Fruit fly (Drosophila melanogaster) whole organism, embryonic: ENCODE results near the gene CG17982.

Source experiments
- Atf-2 ChIP-seq: fragments of 200-800 bp; sonication (Bioruptor generic); optimal IDR thresholded peaks from 2 replicates; lab custom pipeline; 2016; ENCODE audit warnings: missing biosample characterization, missing genetic modification characterization
- B-H2 ChIP-seq: fragments of 200-800 bp; sonication (Bioruptor generic); optimal IDR thresholded peaks from 2 replicates; lab custom pipeline; 2018; ENCODE audit warnings: missing biosample characterization, mild to moderate bottlenecking, missing genetic modification characterization
- CG10274 ChIP-seq: fragments of 200-800 bp; sonication (Bioruptor generic); optimal IDR thresholded peaks from 3 replicates; lab custom pipeline; 2017; ENCODE audit warnings: missing biosample characterization, mild to moderate bottlenecking, missing genetic modification characterization
- CG11093 ChIP-seq: fragments of 200-800 bp; sonication (Bioruptor generic); IDR thresholded peaks from 3 replicates; pipeline ENCODE4 v1.3.6; 2022; ENCODE audit warnings: missing biosample characterization, missing genetic modification characterization
- CG11696 ChIP-seq: fragments of 200-800 bp; sonication (Bioruptor generic); IDR thresholded peaks from 2 replicates; pipeline ENCODE4 v1.3.6; 2022; ENCODE audit warnings: missing biosample characterization, missing genetic modification characterization
- CG15011 ChIP-seq: fragments of 200-800 bp; sonication (Bioruptor generic); optimal IDR thresholded peaks from 3 replicates; lab custom pipeline; 2018; ENCODE audit warnings: missing biosample characterization, mild to moderate bottlenecking, missing genetic modification characterization
- CG15073 ChIP-seq: fragments of 200-800 bp; sonication (Bioruptor generic); optimal IDR thresholded peaks from 2 replicates; lab custom pipeline; 2016; ENCODE audit warnings: missing biosample characterization, missing genetic modification characterization
- CG15601 ChIP-seq: fragments of 200-800 bp; sonication (Bioruptor generic); optimal IDR thresholded peaks from 3 replicates; lab custom pipeline; 2019; ENCODE audit warnings: missing biosample characterization, mild to moderate bottlenecking, missing genetic modification characterization, moderate library complexity
- CG17829 ChIP-seq: fragments of 200-800 bp; optimal IDR thresholded peaks from 2 replicates; lab custom pipeline; 2019; ENCODE audit warnings: missing biosample characterization, mild to moderate bottlenecking, missing genetic modification characterization, moderate library complexity
- CG2712 ChIP-seq: fragments of 200-800 bp; optimal IDR thresholded peaks from 3 replicates; lab custom pipeline; 2019; ENCODE audit warnings: missing biosample characterization, mild to moderate bottlenecking, missing genetic modification characterization, moderate library complexity
- CG30431 ChIP-seq: fragments of 200-800 bp; sonication (Bioruptor generic); optimal IDR thresholded peaks from 2 replicates; lab custom pipeline; 2017; ENCODE audit warnings: missing biosample characterization, missing genetic modification characterization
- CG3065 ChIP-seq: fragments of 200-800 bp; sonication (Bioruptor generic); optimal IDR thresholded peaks from 2 replicates; lab custom pipeline; 2016; ENCODE audit warnings: missing biosample characterization, missing genetic modification characterization
- CG31224 ChIP-seq: fragments of 200-800 bp; sonication (Bioruptor generic); IDR thresholded peaks from 2 replicates; pipeline ENCODE4 v1.3.6; 2022; ENCODE audit warnings: missing biosample characterization, missing genetic modification characterization
- CG32767 ChIP-seq: fragments of 200-800 bp; sonication (Bioruptor generic); IDR thresholded peaks from 2 replicates; pipeline ENCODE4 v1.3.6; 2022; ENCODE audit warnings: missing biosample characterization, missing genetic modification characterization
- CG3847 ChIP-seq: fragments of 200-800 bp; sonication (Bioruptor generic); IDR thresholded peaks from 2 replicates; pipeline ENCODE4 v1.3.6; 2022; ENCODE audit warnings: missing biosample characterization, missing genetic modification characterization
- CG43689 ChIP-seq: fragments of 200-800 bp; sonication (Bioruptor generic); IDR thresholded peaks from 2 replicates; pipeline ENCODE4 v1.3.6; 2022; ENCODE audit warnings: missing biosample characterization, missing genetic modification characterization
- CG6854 ChIP-seq: fragments of 200-800 bp; sonication (Bioruptor generic); optimal IDR thresholded peaks from 3 replicates; lab custom pipeline; 2017; ENCODE audit warnings: missing biosample characterization, mild to moderate bottlenecking, missing genetic modification characterization
- CG7372 ChIP-seq: fragments of 200-800 bp; sonication (Bioruptor generic); IDR thresholded peaks from 2 replicates; pipeline ENCODE4 v1.3.6; 2022; ENCODE audit warnings: missing biosample characterization, missing genetic modification characterization
- CG8359 ChIP-seq: fragments of 200-800 bp; sonication (Bioruptor generic); optimal IDR thresholded peaks from 2 replicates; lab custom pipeline; 2017; ENCODE audit warnings: missing biosample characterization, mild to moderate bottlenecking, missing genetic modification characterization, borderline replicate concordance
- CG9437 ChIP-seq: fragments of 200-800 bp; sonication (Bioruptor generic); optimal IDR thresholded peaks from 2 replicates; lab custom pipeline; 2018; ENCODE audit warnings: missing biosample characterization, mild to moderate bottlenecking, missing genetic modification characterization
- CG9609 ChIP-seq: fragments of 200-800 bp; sonication (Bioruptor generic); optimal IDR thresholded peaks from 3 replicates; lab custom pipeline; 2016; ENCODE audit warnings: missing biosample characterization, missing genetic modification characterization
- CG9727 ChIP-seq: fragments of 200-800 bp; sonication (Bioruptor generic); optimal IDR thresholded peaks from 3 replicates; lab custom pipeline; 2017; ENCODE audit warnings: missing biosample characterization, mild to moderate bottlenecking, missing genetic modification characterization
- Camta ChIP-seq: fragments of 200-800 bp; sonication (Bioruptor generic); optimal IDR thresholded peaks from 2 replicates; lab custom pipeline; 2016; ENCODE audit warnings: missing biosample characterization, missing genetic modification characterization
- ERR ChIP-seq: fragments of 200-800 bp; sonication (Bioruptor generic); optimal IDR thresholded peaks from 2 replicates; lab custom pipeline; 2016; ENCODE audit warnings: missing biosample characterization, missing genetic modification characterization
- Eip74EF ChIP-seq, 2 experiments: fragments of 200-800 bp in 1 of 2; fragments of >200 bp in 1 of 2; sonication (Bioruptor generic) in 1 of 2; optimal IDR thresholded peaks; 2 replicates each; lab custom pipeline; 2017 to 2019; ENCODE audit warnings: missing biosample characterization in 2 of 2, missing genetic modification characterization in 2 of 2, mild to moderate bottlenecking in 1 of 2, moderate library complexity in 1 of 2
- Gsc ChIP-seq: fragments of 200-800 bp; sonication (Bioruptor generic); IDR thresholded peaks from 2 replicates; pipeline ENCODE4 v1.3.6; 2022; ENCODE audit warnings: missing biosample characterization, missing genetic modification characterization
- Hr78 ChIP-seq, 2 experiments: fragments of 200-800 bp in 1 of 2; fragments of >200 bp in 1 of 2; sonication (Bioruptor generic) in 1 of 2; optimal IDR thresholded peaks; 2 replicates each; lab custom pipeline; 2017 to 2019; ENCODE audit warnings: missing biosample characterization in 2 of 2, missing genetic modification characterization in 2 of 2, mild to moderate bottlenecking in 1 of 2, moderate library complexity in 1 of 2
- NfI ChIP-seq: fragments of 200-800 bp; sonication (Bioruptor generic); optimal IDR thresholded peaks from 3 replicates; lab custom pipeline; 2018; ENCODE audit warnings: missing biosample characterization, mild to moderate bottlenecking, missing genetic modification characterization, moderate library complexity
- Trl ChIP-seq, 3 experiments: fragments of >200 bp in 2 of 3; fragments of 200-800 bp in 1 of 3; sonication (Bioruptor generic) in 1 of 3; optimal IDR thresholded peaks; 2 replicates in 1 of 3; 3 replicates in 2 of 3; lab custom pipeline; 2016 to 2017; ENCODE audit warnings: missing biosample characterization in 1 of 3, missing genetic modification characterization in 1 of 3
- Xbp1 ChIP-seq: fragments of 200-800 bp; sonication (Bioruptor generic); optimal IDR thresholded peaks from 3 replicates; lab custom pipeline; 2016; ENCODE audit warnings: missing biosample characterization, mild to moderate bottlenecking, missing genetic modification characterization
- aop ChIP-seq: fragments of 200-800 bp; sonication (Bioruptor generic); IDR thresholded peaks from 2 replicates; pipeline ENCODE4 v1.3.6; 2022; ENCODE audit warnings: missing biosample characterization, missing genetic modification characterization
- cas ChIP-seq: fragments of 200-800 bp; sonication (Bioruptor generic); IDR thresholded peaks from 2 replicates; pipeline ENCODE4 v1.3.6; 2022; ENCODE audit warnings: missing biosample characterization, missing genetic modification characterization
- caup ChIP-seq: fragments of 200-800 bp; sonication (Bioruptor generic); optimal IDR thresholded peaks from 3 replicates; lab custom pipeline; 2017; ENCODE audit warnings: missing biosample characterization, mild to moderate bottlenecking, missing genetic modification characterization, moderate library complexity; ENCODE audit not compliant: severe bottlenecking
- dm ChIP-seq: fragments of 200-800 bp; sonication (Bioruptor generic); optimal IDR thresholded peaks from 3 replicates; lab custom pipeline; 2016; ENCODE audit warnings: missing biosample characterization, missing genetic modification characterization
- esg ChIP-seq: fragments of 200-800 bp; sonication (Bioruptor generic); conservative IDR thresholded peaks from 2 replicates; pipeline ENCODE4 v1.3.6; 2022; ENCODE audit warnings: missing biosample characterization, missing genetic modification characterization
- ftz-f1 ChIP-seq: fragments of 200-800 bp; sonication (Bioruptor generic); optimal IDR thresholded peaks from 2 replicates; lab custom pipeline; 2016; ENCODE audit warnings: missing biosample characterization, missing genetic modification characterization
- gsb ChIP-seq: fragments of 200-800 bp; sonication (Bioruptor generic); IDR thresholded peaks from 2 replicates; pipeline ENCODE4 v1.3.6; 2022; ENCODE audit warnings: missing biosample characterization, missing genetic modification characterization
- gt ChIP-seq: fragments of 200-800 bp; sonication (Bioruptor generic); IDR thresholded peaks from 2 replicates; pipeline ENCODE4 v1.3.6; 2022; ENCODE audit warnings: missing biosample characterization, missing genetic modification characterization
- hkb ChIP-seq, 2 experiments: fragments of 200-800 bp in 1 of 2; fragments of >200 bp in 1 of 2; sonication (Bioruptor generic) in 1 of 2; IDR thresholded peaks in 1 of 2; optimal IDR thresholded peaks in 1 of 2; 2 replicates each; pipeline versions ENCODE4 v1.3.6 to Lab custom; 2017 to 2022; ENCODE audit warnings: missing biosample characterization in 1 of 2, missing genetic modification characterization in 1 of 2
- ind ChIP-seq: fragments of 200-800 bp; sonication (Bioruptor generic); optimal IDR thresholded peaks from 3 replicates; lab custom pipeline; 2016; ENCODE audit warnings: missing biosample characterization, missing genetic modification characterization
- knrl ChIP-seq: fragments of 200-800 bp; sonication (Bioruptor generic); IDR thresholded peaks from 3 replicates; pipeline ENCODE4 v1.3.6; 2022; ENCODE audit warnings: missing biosample characterization, missing genetic modification characterization; ENCODE audit not compliant: partially characterized antibody
- nerfin-1 ChIP-seq: fragments of 200-800 bp; sonication (Bioruptor generic); optimal IDR thresholded peaks from 3 replicates; lab custom pipeline; 2019; ENCODE audit warnings: missing biosample characterization, mild to moderate bottlenecking, missing genetic modification characterization, moderate library complexity
- nom ChIP-seq: fragments of 200-800 bp; sonication (Bioruptor generic); optimal IDR thresholded peaks from 2 replicates; lab custom pipeline; 2017; ENCODE audit warnings: missing biosample characterization, missing genetic modification characterization, mild to moderate bottlenecking, moderate library complexity, missing genetic modification reagents
- pb ChIP-seq: fragments of 200-800 bp; sonication (Bioruptor generic); optimal IDR thresholded peaks from 3 replicates; lab custom pipeline; 2016; ENCODE audit warnings: missing biosample characterization, missing genetic modification characterization
- pnt ChIP-seq: fragments of 200-800 bp; sonication (Bioruptor generic); optimal IDR thresholded peaks from 3 replicates; lab custom pipeline; 2016; ENCODE audit warnings: missing biosample characterization, missing genetic modification characterization
- ro ChIP-seq: fragments of 200-800 bp; sonication (Bioruptor generic); IDR thresholded peaks from 2 replicates; pipeline ENCODE4 v1.3.6; 2022; ENCODE audit warnings: missing biosample characterization, missing genetic modification characterization
- schlank ChIP-seq: fragments of 200-800 bp; sonication (Bioruptor generic); optimal IDR thresholded peaks from 2 replicates; lab custom pipeline; 2018; ENCODE audit warnings: missing biosample characterization, mild to moderate bottlenecking, missing genetic modification characterization
- sna ChIP-seq: fragments of 200-800 bp; sonication (Bioruptor generic); IDR thresholded peaks from 2 replicates; pipeline ENCODE4 v1.3.6; 2022; ENCODE audit warnings: missing biosample characterization, missing genetic modification characterization; ENCODE audit not compliant: partially characterized antibody
- stc ChIP-seq: fragments of 200-800 bp; sonication (Bioruptor generic); IDR thresholded peaks from 2 replicates; pipeline ENCODE4 v1.3.6; 2022; ENCODE audit warnings: missing biosample characterization, missing genetic modification characterization
- tx ChIP-seq: fragments of 200-800 bp; sonication (Bioruptor generic); optimal IDR thresholded peaks from 2 replicates; lab custom pipeline; 2016; ENCODE audit warnings: missing biosample characterization, missing genetic modification characterization

Gene CG17982

dm6 chrX:8112715-8113114 lies 30.9 kb downstream of the CG17982 start (continued):
- peak; percentile 17 for TF ChIP-seq CG9727 (GFP tag; lab: Kevin White, UChicago)
- TF ChIP-seq hkb (optimal IDR thresholded peaks at IDR 0.05; lab: Kevin White, UChicago) = no peak
- peak; percentile 39; the same call in 1 of the 2 replicates for TF ChIP-seq hkb (GFP tag; IDR thresholded peaks at IDR 0.05; lab: Robert Waterston, UW)
- TF ChIP-seq ind (GFP tag; lab: Kevin White, UChicago) = no peak
- TF ChIP-seq tx = no peak
- no peak for TF ChIP-seq CG15073 (GFP tag; lab: Kevin White, UChicago)
- TF ChIP-seq nom = no peak
- TF ChIP-seq CG43689 (GFP tag; lab: Robert Waterston, UW) = no peak
- TF ChIP-seq Eip74EF (GFP tag; optimal IDR thresholded peaks at IDR 0.05; lab: Kevin White, UChicago) = no peak
- TF ChIP-seq CG3065 (GFP tag; lab: Kevin White, UChicago) = no peak
- TF ChIP-seq Atf-2 (GFP tag; lab: Kevin White, UChicago) = no peak
- no peak for TF ChIP-seq CG9609 (GFP tag; lab: Kevin White, UChicago)
- no peak for TF ChIP-seq nerfin-1 (tag; lab: Kevin White, UChicago)
- no peak for TF ChIP-seq CG17829 (tag; lab: Kevin White, UChicago)
- TF ChIP-seq stc (GFP tag; lab: Robert Waterston, UW) = 0 out of 2 replicates have a peak, but pooled peaks have one; percentile 12
- TF ChIP-seq CG15601 = no peak
- TF ChIP-seq CG11696 = no peak
- no peak for TF ChIP-seq cas (GFP tag; lab: Robert Waterston, UW)
- TF ChIP-seq CG8359 (GFP tag; lab: Kevin White, UChicago) = no peak
- TF ChIP-seq NfI (GFP tag; lab: Kevin White, UChicago) = peak; percentile 39
- no peak for TF ChIP-seq CG32767
- TF ChIP-seq CG30431 (GFP tag; lab: Kevin White, UChicago) = no peak
- TF ChIP-seq CG10274 (GFP tag; lab: Kevin White, UChicago) = no peak
- TF ChIP-seq aop = no peak
- peak; percentile 11 for TF ChIP-seq CG15011 (GFP tag; lab: Kevin White, UChicago)
- no peak for TF ChIP-seq ro (GFP tag; lab: Robert Waterston, UW)
- peak; percentile 17 for TF ChIP-seq pb (GFP tag; lab: Kevin White, UChicago)
- TF ChIP-seq pnt (GFP tag; lab: Kevin White, UChicago) = no peak
- TF ChIP-seq CG3847 = peak; percentile 45; the same call in 1 of the 2 replicates
- TF ChIP-seq caup (GFP tag; lab: Kevin White, UChicago) = peak; percentile 46
- no peak for TF ChIP-seq B-H2
- no peak for TF ChIP-seq CG2712
- TF ChIP-seq sna (GFP tag; lab: Robert Waterston, UW) = no peak
- TF ChIP-seq Hr78 (GFP tag; optimal IDR thresholded peaks at IDR 0.05; lab: Kevin White, UChicago) = no peak
- no peak for TF ChIP-seq knrl
- TF ChIP-seq Camta (GFP tag; lab: Kevin White, UChicago) = no peak
- no peak for TF ChIP-seq CG11093 (GFP tag; lab: Robert Waterston, UW)
- TF ChIP-seq gsb (GFP tag; lab: Robert Waterston, UW) = 0 out of 2 replicates have a peak, but pooled peaks have one; percentile 39
- no peak for TF ChIP-seq CG7372 (GFP tag; lab: Robert Waterston, UW)
- TF ChIP-seq CG31224 (GFP tag; lab: Robert Waterston, UW) = no peak
- TF ChIP-seq gt (GFP tag; lab: Robert Waterston, UW) = no peak
- peak; percentile 20 for TF ChIP-seq schlank
- peak; percentile 36; the same call in 1 of the 2 replicates for TF ChIP-seq esg (GFP tag; lab: Robert Waterston, UW)
- no peak for TF ChIP-seq ERR (GFP tag; lab: Kevin White, UChicago)
- peak; percentile 34 for TF ChIP-seq Xbp1 (GFP tag; lab: Kevin White, UChicago)
- TF ChIP-seq ftz-f1 = no peak
- TF ChIP-seq CG6854 (GFP tag; lab: Kevin White, UChicago) = no peak
- no peak for TF ChIP-seq Gsc (GFP tag; lab: Robert Waterston, UW)
- TF ChIP-seq Trl (optimal IDR thresholded peaks at IDR 0.05; lab: Kevin White, UChicago) = no peak
- peak; percentile 5 for TF ChIP-seq Trl (GFP tag; optimal IDR thresholded peaks at IDR 0.05; lab: Kevin White, UChicago)
- TF ChIP-seq dm = no peak
- TF ChIP-seq CG9437 = no peak
